Fruit fly (Drosophila melanogaster): ENCODE results near the gene ppan.

ppan gene

dm6 chr3R:21111046-21111480 lies 5.0 kb upstream of the ppan start, which contains the start of gene Rab11 (continued):
- no peak for TF ChIP-seq CG17912 (GFP tag; optimal IDR thresholded peaks at IDR 0.05)
- TF ChIP-seq sug (tag; optimal IDR thresholded peaks at IDR 0.05): peak; percentile 71
- TF ChIP-seq CG4424 (GFP tag; optimal IDR thresholded peaks at IDR 0.05): peak; percentile 27
- peak; percentile 64 for TF ChIP-seq CG10147 (GFP tag; optimal IDR thresholded peaks at IDR 0.05)
- TF ChIP-seq br (optimal IDR thresholded peaks at IDR 0.05): no peak
- peak in 1 of 2 experiments; percentile 54 for TF ChIP-seq Hr51 (GFP tag; optimal IDR thresholded peaks at IDR 0.05)
- TF ChIP-seq CG11560 (tag; IDR thresholded peaks at IDR 0.05): no peak
- TF ChIP-seq Sry-β (GFP tag; optimal IDR thresholded peaks at IDR 0.05): no peak
- TF ChIP-seq lilli (GFP tag; optimal IDR thresholded peaks at IDR 0.05): peak; percentile 59
- TF ChIP-seq CG8924 (tag; optimal IDR thresholded peaks at IDR 0.05): peak; percentile 73
- TF ChIP-seq Rx (GFP tag; IDR thresholded peaks at IDR 0.05): no peak
- TF ChIP-seq Jarid2 (GFP tag; optimal IDR thresholded peaks at IDR 0.05): no peak
- no peak for TF ChIP-seq CG16863 (GFP tag; optimal IDR thresholded peaks at IDR 0.05)
- no peak for TF ChIP-seq CG10565 (GFP tag; optimal IDR thresholded peaks at IDR 0.05)
- peak; percentile 91 for TF ChIP-seq Dll (GFP tag; IDR thresholded peaks at IDR 0.05; ENCODE audit: partially characterized antibody)
- no peak for TF ChIP-seq Kr (GFP tag; optimal IDR thresholded peaks at IDR 0.05)
- no peak for TF ChIP-seq CG6813 (GFP tag; optimal IDR thresholded peaks at IDR 0.05)
- peak; percentile 96 for TF ChIP-seq CG9437 (GFP tag; optimal IDR thresholded peaks at IDR 0.05)
- TF ChIP-seq H2.0 (GFP tag; IDR thresholded peaks at IDR 0.05): no peak
- no peak for TF ChIP-seq nerfin-1 (tag; optimal IDR thresholded peaks at IDR 0.05)
- TF ChIP-seq sr (GFP tag; IDR thresholded peaks at IDR 0.05): no peak
- no peak for TF ChIP-seq MTF-1 (GFP tag; optimal IDR thresholded peaks at IDR 0.05; ENCODE audit: borderline replicate concordance)
- no peak for TF ChIP-seq org-1 (GFP tag; optimal IDR thresholded peaks at IDR 0.05)
- peak; percentile 10 for TF ChIP-seq ERR (GFP tag; optimal IDR thresholded peaks at IDR 0.05)
- TF ChIP-seq Abd-B (GFP tag; optimal IDR thresholded peaks at IDR 0.05): peak; percentile 66
- no peak for TF ChIP-seq croc (GFP tag; conservative IDR thresholded peaks at IDR 0.05)
- TF ChIP-seq CG17328 (GFP tag; IDR thresholded peaks at IDR 0.05): no peak
- peak; percentile 91 for TF ChIP-seq amos (GFP tag; IDR thresholded peaks at IDR 0.05; ENCODE audit: partially characterized antibody)
- TF ChIP-seq CG2889 (GFP tag; IDR thresholded peaks at IDR 0.05): no peak
- no peak for TF ChIP-seq CHES-1-like (GFP tag; optimal IDR thresholded peaks at IDR 0.05)
- TF ChIP-seq CG42726 (GFP tag; IDR thresholded peaks at IDR 0.05; ENCODE audit: partially characterized antibody): peak; percentile 34; the same call in 1 of the 2 replicates
- TF ChIP-seq zf30C (GFP tag; optimal IDR thresholded peaks at IDR 0.05): no peak
- peak; percentile 71 for TF ChIP-seq Max (GFP tag; optimal IDR thresholded peaks at IDR 0.05)
- TF ChIP-seq bowl (GFP tag; IDR thresholded peaks at IDR 0.05): no peak
- no peak for TF ChIP-seq B-H1 (GFP tag; IDR thresholded peaks at IDR 0.05)
- TF ChIP-seq crp (GFP tag; optimal IDR thresholded peaks at IDR 0.05): peak in 1 of 2 experiments; percentile 15
- TF ChIP-seq vvl (GFP tag; IDR thresholded peaks at IDR 0.05): peak; percentile 46
- peak; percentile 24 for TF ChIP-seq Atf-2 (GFP tag; optimal IDR thresholded peaks at IDR 0.05)
- peak; percentile 12 for TF ChIP-seq CG1603 (tag; optimal IDR thresholded peaks at IDR 0.05)
- no peak for TF ChIP-seq sqz (GFP tag; optimal IDR thresholded peaks at IDR 0.05)
- TF ChIP-seq wek (GFP tag; optimal IDR thresholded peaks at IDR 0.05): no peak
- peak; percentile 67 for TF ChIP-seq CG3847 (GFP tag; IDR thresholded peaks at IDR 0.05)
- TF ChIP-seq CG4282 (GFP tag; optimal IDR thresholded peaks at IDR 0.05): no peak
- TF ChIP-seq emc (GFP tag; optimal IDR thresholded peaks at IDR 0.05): no peak
- no peak for TF ChIP-seq CG17612 (GFP tag; IDR thresholded peaks at IDR 0.05)
- TF ChIP-seq CG7372 (GFP tag; IDR thresholded peaks at IDR 0.05): no peak
- no peak for TF ChIP-seq CG15011 (GFP tag; optimal IDR thresholded peaks at IDR 0.05)
- TF ChIP-seq cg (GFP tag; optimal IDR thresholded peaks at IDR 0.05): no peak
- peak; percentile 71 for TF ChIP-seq gem (tag; optimal IDR thresholded peaks at IDR 0.05)
- no peak; the same call in none of the 2 replicates for TF ChIP-seq onecut (GFP tag; IDR thresholded peaks at IDR 0.05)
- TF ChIP-seq kah (GFP tag; optimal IDR thresholded peaks at IDR 0.05): no peak
